Worm (Caenorhabditis elegans) whole organism, mixed stage, embryonic: ENCODE results near the gene F11C1.9.

Experiments used
- M03D4.4 ChIP-seq: sonication (generic microtip); optimal IDR thresholded peaks from 2 replicates; lab custom pipeline; 2017; ENCODE audit warnings: mild to moderate bottlenecking, missing genetic modification characterization, missing compliant biosample characterization
- bed-3 ChIP-seq: fragments of 200-800 bp; sonication (Bioruptor generic); optimal IDR thresholded peaks from 3 replicates; lab custom pipeline; 2018; ENCODE audit warnings: mild to moderate bottlenecking, missing genetic modification characterization, moderate library complexity, missing compliant biosample characterization
- blmp-1 ChIP-seq: fragments of 150-350 bp; optimal IDR thresholded peaks from 2 replicates; lab custom pipeline; 2014; ENCODE audit warnings: missing biosample characterization, missing genetic modification characterization
- ceh-39 ChIP-seq: fragments of 150-350 bp; optimal IDR thresholded peaks from 2 replicates; lab custom pipeline; 2014; ENCODE audit warnings: missing biosample characterization, missing genetic modification characterization
- ceh-43 ChIP-seq: fragments of 200-800 bp; sonication (Bioruptor generic); optimal IDR thresholded peaks from 2 replicates; lab custom pipeline; 2018; ENCODE audit warnings: mild to moderate bottlenecking, missing genetic modification characterization, moderate library complexity, missing compliant biosample characterization
- ceh-83 ChIP-seq: fragments of 200-800 bp; sonication (Bioruptor generic); optimal IDR thresholded peaks from 2 replicates; lab custom pipeline; 2018; ENCODE audit warnings: mild to moderate bottlenecking, missing genetic modification characterization, missing compliant biosample characterization
- ces-1 ChIP-seq: fragments of 150-350 bp; optimal IDR thresholded peaks from 2 replicates; lab custom pipeline; 2014; ENCODE audit warnings: missing biosample characterization, missing genetic modification reagents, missing genetic modification characterization
- cnd-1 ChIP-seq: fragments of 200-800 bp; sonication (Bioruptor generic); optimal IDR thresholded peaks from 2 replicates; lab custom pipeline; 2018; ENCODE audit warnings: mild to moderate bottlenecking, missing genetic modification characterization, missing compliant biosample characterization
- elt-1 ChIP-seq: sonication (generic microtip); optimal IDR thresholded peaks from 2 replicates; lab custom pipeline; 2017; ENCODE audit warnings: missing genetic modification characterization, mild to moderate bottlenecking, missing compliant biosample characterization, antibody characterized with exemption, moderate library complexity, borderline replicate concordance; ENCODE audit not compliant: insufficient read depth
- elt-3 ChIP-seq: fragments of 150-350 bp; optimal IDR thresholded peaks from 2 replicates; lab custom pipeline; 2014; ENCODE audit warnings: missing biosample characterization, missing genetic modification characterization
- flh-1 ChIP-seq: fragments of 200-800 bp; sonication (Bioruptor generic); optimal IDR thresholded peaks from 2 replicates; lab custom pipeline; 2018; ENCODE audit warnings: mild to moderate bottlenecking, missing genetic modification characterization, moderate library complexity, missing compliant biosample characterization
- ham-2 ChIP-seq: fragments of 200-800 bp; sonication (Bioruptor generic); optimal IDR thresholded peaks from 2 replicates; lab custom pipeline; 2018; ENCODE audit warnings: mild to moderate bottlenecking, missing genetic modification characterization, missing compliant biosample characterization
- hlh-1 ChIP-seq: fragments of 150-350 bp; optimal IDR thresholded peaks from 2 replicates; lab custom pipeline; 2014; ENCODE audit warnings: missing biosample characterization, missing genetic modification reagents, missing genetic modification characterization
- lin-13 ChIP-seq: fragments of 150-350 bp; optimal IDR thresholded peaks from 2 replicates; lab custom pipeline; 2014; ENCODE audit warnings: missing biosample characterization, missing genetic modification characterization
- lin-32 ChIP-seq: fragments of 200-800 bp; sonication (Bioruptor generic); optimal IDR thresholded peaks from 2 replicates; lab custom pipeline; 2018; ENCODE audit warnings: mild to moderate bottlenecking, missing genetic modification characterization, missing compliant biosample characterization
- lsy-2 ChIP-seq: fragments of 150-350 bp; optimal IDR thresholded peaks from 2 replicates; lab custom pipeline; 2014; ENCODE audit warnings: missing biosample characterization, missing genetic modification characterization
- mab-5 ChIP-seq: fragments of 150-350 bp; optimal IDR thresholded peaks from 2 replicates; lab custom pipeline; 2014; ENCODE audit warnings: missing biosample characterization, missing genetic modification characterization
- mep-1 ChIP-seq: fragments of 150-350 bp; optimal IDR thresholded peaks from 2 replicates; lab custom pipeline; 2017; ENCODE audit warnings: missing biosample characterization, missing genetic modification reagents, missing genetic modification characterization, inconsistent platforms
- mls-2 ChIP-seq: sonication (generic microtip); optimal IDR thresholded peaks from 2 replicates; lab custom pipeline; 2016; ENCODE audit warnings: mild to moderate bottlenecking, missing genetic modification characterization, moderate library complexity, missing compliant biosample characterization
- nhr-12 ChIP-seq: fragments of 150-350 bp; optimal IDR thresholded peaks from 2 replicates; lab custom pipeline; 2014; ENCODE audit warnings: missing biosample characterization, missing genetic modification characterization
- nhr-2 ChIP-seq: fragments of 150-350 bp; optimal IDR thresholded peaks from 2 replicates; lab custom pipeline; 2014; ENCODE audit warnings: missing biosample characterization, missing genetic modification characterization
- nhr-237 ChIP-seq: fragments of 150-350 bp; optimal IDR thresholded peaks from 2 replicates; lab custom pipeline; 2014; ENCODE audit warnings: missing biosample characterization, missing genetic modification characterization
- nhr-28 ChIP-seq: fragments of 150-350 bp; optimal IDR thresholded peaks from 2 replicates; lab custom pipeline; 2014; ENCODE audit warnings: missing biosample characterization, missing genetic modification characterization
- nhr-76 ChIP-seq: sonication (generic microtip); optimal IDR thresholded peaks from 2 replicates; lab custom pipeline; 2017; ENCODE audit warnings: missing biosample characterization, missing genetic modification characterization
- pha-4 ChIP-seq: fragments of 150-350 bp; optimal IDR thresholded peaks from 2 replicates; lab custom pipeline; 2018; ENCODE audit warnings: missing biosample characterization, missing genetic modification reagents, missing genetic modification characterization
- sem-2 ChIP-seq: fragments of 200-800 bp; sonication (Bioruptor generic); optimal IDR thresholded peaks from 2 replicates; lab custom pipeline; 2018; ENCODE audit warnings: mild to moderate bottlenecking, missing genetic modification characterization, missing compliant biosample characterization
- snpc-4 ChIP-seq: fragments of 150-350 bp; optimal IDR thresholded peaks from 2 replicates; lab custom pipeline; 2014; ENCODE audit warnings: missing biosample characterization, missing genetic modification characterization
- sptf-1 ChIP-seq: sonication (generic microtip); optimal IDR thresholded peaks from 2 replicates; lab custom pipeline; 2017; ENCODE audit warnings: mild to moderate bottlenecking, missing genetic modification characterization, moderate library complexity, missing compliant biosample characterization
- tbx-8 ChIP-seq: fragments of 200-800 bp; sonication (Bioruptor generic); optimal IDR thresholded peaks from 2 replicates; lab custom pipeline; 2018; ENCODE audit warnings: mild to moderate bottlenecking, missing genetic modification characterization, moderate library complexity, missing compliant biosample characterization
- unc-120 ChIP-seq: sonication (generic microtip); optimal IDR thresholded peaks from 2 replicates; lab custom pipeline; 2017; ENCODE audit warnings: missing genetic modification characterization, missing compliant biosample characterization; ENCODE audit not compliant: poor library complexity, severe bottlenecking
- unc-39 ChIP-seq: fragments of 150-350 bp; optimal IDR thresholded peaks from 2 replicates; lab custom pipeline; 2014; ENCODE audit warnings: missing biosample characterization, missing genetic modification characterization
- unc-62 ChIP-seq: fragments of 150-350 bp; optimal IDR thresholded peaks from 2 replicates; lab custom pipeline; 2014; ENCODE audit warnings: missing biosample characterization, missing genetic modification reagents, missing genetic modification characterization
- zip-8 ChIP-seq: fragments of 150-350 bp; optimal IDR thresholded peaks from 2 replicates; lab custom pipeline; 2014; ENCODE audit warnings: missing biosample characterization, missing genetic modification characterization
- ztf-11 ChIP-seq: fragments of 150-350 bp; optimal IDR thresholded peaks from 2 replicates; lab custom pipeline; 2014; ENCODE audit warnings: missing biosample characterization, missing genetic modification characterization

Gene F11C1.9

DNA sequence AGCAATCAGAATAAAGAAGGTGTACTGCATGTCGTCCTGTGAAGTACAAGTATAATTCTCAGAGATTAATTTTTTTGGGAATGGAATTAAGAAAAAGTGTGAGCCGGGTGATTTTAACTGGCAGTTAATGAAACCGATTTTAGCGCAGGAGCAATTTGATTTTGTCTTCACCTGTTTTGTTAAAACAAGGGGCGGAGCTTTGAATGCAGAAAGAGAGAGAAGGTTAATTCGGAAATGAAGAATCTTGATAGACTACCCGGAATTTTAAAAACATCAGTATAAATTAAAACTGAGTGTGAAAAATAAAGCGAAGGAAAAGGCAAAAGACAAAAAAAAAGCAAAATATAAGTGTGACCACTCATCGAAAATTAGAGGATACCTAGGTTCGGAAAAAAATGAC, 30.8 kb downstream of the F11C1.9 start, which contains the start of gene C05E7.3:
Gene C05E7.3 (minus strand): TSS at position 101 of the 400 bp plus-strand sequence.
- TF ChIP-seq nhr-2 (tag; lab: Kevin White, UChicago) (no peak), blmp-1 (no peak), ces-1 (no peak), ham-2 (GFP tag; lab: Kevin White, UChicago) (no peak), cnd-1 (tag; lab: Kevin White, UChicago) (no peak), elt-1 (tag; lab: Kevin White, UChicago) (no peak), zip-8 (tag; lab: Kevin White, UChicago) (no peak), nhr-28 (tag; lab: Kevin White, UChicago) (no peak), ceh-43 (GFP tag; lab: Kevin White, UChicago) (no peak), nhr-76 (no peak), unc-39 (no peak), M03D4.4 (tag; lab: Kevin White, UChicago) (no peak), flh-1 (GFP tag; lab: Kevin White, UChicago) (no peak), elt-3 (tag; lab: Kevin White, UChicago) (no peak), unc-120 (no peak), nhr-237 (tag; lab: Kevin White, UChicago) (no peak), unc-62 (no peak), hlh-1 (tag; lab: Kevin White, UChicago) (no peak)

DNA sequence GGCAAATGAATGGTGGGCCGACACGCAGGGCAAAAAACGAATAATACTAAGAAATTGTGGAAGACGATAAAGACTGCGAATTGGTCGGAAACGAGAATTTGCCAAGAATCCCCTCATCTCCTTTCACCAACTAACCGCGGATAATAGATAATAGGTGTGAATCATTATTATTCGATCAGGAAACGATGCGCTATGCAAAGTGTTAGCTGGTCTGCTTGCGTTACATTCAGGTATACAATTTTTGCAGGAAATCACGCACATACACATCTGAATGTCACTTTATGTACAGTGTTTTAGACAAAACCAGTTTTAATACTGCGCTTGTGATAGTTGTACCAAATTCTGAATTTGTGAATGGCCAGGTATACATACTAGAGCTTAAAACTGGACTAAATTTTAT, 32.7 kb downstream of the F11C1.9 start:
- TF ChIP-seq mab-5 (tag; lab: Kevin White, UChicago), result no peak
- no peak for TF ChIP-seq mls-2 (tag; lab: Kevin White, UChicago)
- no peak for TF ChIP-seq nhr-12 (tag; lab: Kevin White, UChicago)
- no peak for TF ChIP-seq lin-13
- no peak for TF ChIP-seq nhr-76
- TF ChIP-seq sem-2, result no peak
- no peak for TF ChIP-seq elt-1 (tag; lab: Kevin White, UChicago)

DNA sequence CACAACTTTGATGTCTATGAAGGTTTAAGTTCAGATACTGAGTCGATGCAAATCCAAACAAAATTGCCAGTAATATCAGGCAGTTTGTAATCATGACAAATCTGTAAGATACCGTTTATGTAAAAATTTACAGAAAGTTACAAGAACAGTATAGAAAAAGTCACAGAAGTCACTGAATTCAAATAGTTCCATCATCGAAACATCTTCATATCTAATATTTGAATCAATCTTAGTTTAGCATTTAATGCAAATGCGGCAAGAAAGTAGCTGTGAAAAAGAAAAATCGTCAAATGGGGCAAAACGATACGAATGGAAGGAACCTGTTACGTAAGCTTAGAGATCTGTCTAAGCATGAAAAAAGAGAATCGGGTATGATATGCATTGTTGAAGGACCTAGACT, 34.2 kb downstream of the F11C1.9 start, which contains the start of gene gmap-2:
Gene gmap-2 (minus strand): TSS at position 101 of the 400 bp plus-strand sequence.
- TF ChIP-seq ceh-39 (tag; lab: Kevin White, UChicago), result no peak
- TF ChIP-seq ztf-11 (tag; lab: Kevin White, UChicago), result no peak
- no peak for TF ChIP-seq snpc-4 (tag; lab: Kevin White, UChicago)
- no peak for TF ChIP-seq nhr-237 (tag; lab: Kevin White, UChicago)
- TF ChIP-seq tbx-8 (GFP tag; lab: Kevin White, UChicago), result no peak
- no peak for TF ChIP-seq unc-120
- TF ChIP-seq cnd-1 (tag; lab: Kevin White, UChicago), result no peak
- no peak for TF ChIP-seq nhr-76
- TF ChIP-seq mab-5 (tag; lab: Kevin White, UChicago), result no peak
- no peak for TF ChIP-seq pha-4 (tag; lab: Kevin White, UChicago)
- TF ChIP-seq sptf-1 (tag; lab: Kevin White, UChicago), result no peak
- no peak for TF ChIP-seq lin-32 (GFP tag; lab: Kevin White, UChicago)
- no peak for TF ChIP-seq ces-1
- TF ChIP-seq unc-39, result no peak
- TF ChIP-seq flh-1 (GFP tag; lab: Kevin White, UChicago), result no peak
- no peak for TF ChIP-seq ham-2 (GFP tag; lab: Kevin White, UChicago)
- no peak for TF ChIP-seq hlh-1 (tag; lab: Kevin White, UChicago)
- no peak for TF ChIP-seq mep-1
- no peak for TF ChIP-seq elt-3 (tag; lab: Kevin White, UChicago)
- no peak for TF ChIP-seq lin-13

DNA sequence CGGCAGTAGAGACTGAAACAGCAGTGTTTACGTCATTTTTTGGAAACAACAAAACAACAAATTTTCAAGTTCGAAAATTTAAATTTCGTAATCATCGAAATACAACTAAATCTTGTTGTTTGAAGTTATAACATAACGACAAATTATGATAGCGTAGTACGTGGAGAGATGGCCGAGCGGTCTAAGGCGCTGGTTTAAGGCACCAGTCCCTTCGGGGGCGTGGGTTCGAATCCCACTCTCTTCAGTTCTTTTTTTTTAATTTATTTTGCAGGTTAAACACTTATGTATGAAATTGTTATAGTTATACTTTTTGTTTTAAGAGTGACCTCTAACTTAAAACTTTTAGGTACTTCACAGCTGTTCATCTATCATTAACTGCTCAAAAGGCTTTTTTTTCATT, 35.1 kb downstream of the F11C1.9 start:
- no peak for TF ChIP-seq ztf-11 (tag; lab: Kevin White, UChicago)
- TF ChIP-seq ceh-83 (GFP tag; lab: Kevin White, UChicago), result no peak
- no peak for TF ChIP-seq sptf-1 (tag; lab: Kevin White, UChicago)
- TF ChIP-seq lsy-2 (tag; lab: Kevin White, UChicago), result no peak
- no peak for TF ChIP-seq lin-13
- no peak for TF ChIP-seq mls-2 (tag; lab: Kevin White, UChicago)
- TF ChIP-seq nhr-12 (tag; lab: Kevin White, UChicago), result no peak
- no peak for TF ChIP-seq elt-1 (tag; lab: Kevin White, UChicago)
- no peak for TF ChIP-seq sem-2
- no peak for TF ChIP-seq nhr-76
- no peak for TF ChIP-seq hlh-1 (tag; lab: Kevin White, UChicago)
- no peak for TF ChIP-seq mep-1
- TF ChIP-seq lin-32 (GFP tag; lab: Kevin White, UChicago), result no peak
- TF ChIP-seq bed-3 (GFP tag; lab: Kevin White, UChicago), result no peak
- TF ChIP-seq mab-5 (tag; lab: Kevin White, UChicago), result no peak
- TF ChIP-seq, all 35 proteins: peak for 0
